Worm (Caenorhabditis elegans) whole organism, late embryonic: Measurements from ENCODE around the gene nhr-286.

Experiments
- C08G9.2 ChIP-seq: sonication (generic microtip); optimal IDR thresholded peaks from 2 replicates; lab custom pipeline; 2016; ENCODE audit warnings: mild to moderate bottlenecking, missing genetic modification characterization, moderate library complexity, missing compliant biosample characterization
- K09A11.1 ChIP-seq: sonication (generic microtip); optimal IDR thresholded peaks from 2 replicates; lab custom pipeline; 2017; ENCODE audit warnings: antibody characterized with exemption, mild to moderate bottlenecking, missing genetic modification characterization, missing compliant biosample characterization; ENCODE audit not compliant: insufficient read depth
- T23F11.4 ChIP-seq: fragments of 200-800 bp; sonication (Bioruptor generic); optimal IDR thresholded peaks from 2 replicates; lab custom pipeline; 2018; ENCODE audit warnings: mild to moderate bottlenecking, missing genetic modification characterization, missing compliant biosample characterization
- Y22D7AL.16 ChIP-seq: sonication (generic microtip); optimal IDR thresholded peaks from 2 replicates; lab custom pipeline; 2016; ENCODE audit warnings: missing genetic modification characterization, missing compliant biosample characterization
- ahr-1 ChIP-seq: sonication (generic microtip); optimal IDR thresholded peaks from 2 replicates; lab custom pipeline; 2016; ENCODE audit warnings: missing genetic modification characterization, missing compliant biosample characterization
- ama-1 ChIP-seq: fragments of 150-350 bp; optimal IDR thresholded peaks from 2 replicates; lab custom pipeline; 2014
- ceh-14 ChIP-seq: sonication (generic microtip); optimal IDR thresholded peaks from 2 replicates; lab custom pipeline; 2016; ENCODE audit warnings: missing genotype, missing genetic modification characterization, missing compliant biosample characterization
- ceh-18 ChIP-seq: sonication (generic microtip); optimal IDR thresholded peaks from 2 replicates; lab custom pipeline; 2016; ENCODE audit warnings: missing genetic modification characterization, missing compliant biosample characterization
- ceh-19 ChIP-seq: fragments of 200-800 bp; sonication (Bioruptor generic); optimal IDR thresholded peaks from 2 replicates; lab custom pipeline; 2018; ENCODE audit warnings: mild to moderate bottlenecking, missing genetic modification characterization, missing compliant biosample characterization
- ceh-2 ChIP-seq: sonication (generic microtip); optimal IDR thresholded peaks from 2 replicates; lab custom pipeline; 2016; ENCODE audit warnings: missing genotype, missing genetic modification characterization, missing compliant biosample characterization
- ceh-24 ChIP-seq: sonication (generic microtip); optimal IDR thresholded peaks from 2 replicates; lab custom pipeline; 2016; ENCODE audit warnings: mild to moderate bottlenecking, missing genetic modification characterization, missing compliant biosample characterization
- ceh-30 ChIP-seq: fragments of 150-350 bp; optimal IDR thresholded peaks from 2 replicates; lab custom pipeline; 2014; ENCODE audit warnings: missing biosample characterization, missing genetic modification characterization
- ceh-31 ChIP-seq: sonication (generic microtip); optimal IDR thresholded peaks from 2 replicates; lab custom pipeline; 2016; ENCODE audit warnings: missing genetic modification characterization, missing compliant biosample characterization
- ceh-34 ChIP-seq: sonication (generic microtip); optimal IDR thresholded peaks from 2 replicates; lab custom pipeline; 2016; ENCODE audit warnings: mild to moderate bottlenecking, missing genetic modification characterization, missing compliant biosample characterization
- ceh-45 ChIP-seq: fragments of 200-800 bp; sonication (Bioruptor generic); IDR thresholded peaks from 2 replicates; pipeline ENCODE4 v1.3.6; 2022; ENCODE audit warnings: missing genetic modification reagents, missing genetic modification characterization, missing compliant biosample characterization
- ceh-48 ChIP-seq: sonication (generic microtip); optimal IDR thresholded peaks from 2 replicates; lab custom pipeline; 2016; ENCODE audit warnings: missing genetic modification characterization, inconsistent platforms, missing compliant biosample characterization
- ceh-6 ChIP-seq: fragments of 200-800 bp; sonication (Bioruptor generic); optimal IDR thresholded peaks from 2 replicates; lab custom pipeline; 2018; ENCODE audit warnings: mild to moderate bottlenecking, missing genetic modification characterization, missing compliant biosample characterization
- ceh-9 ChIP-seq: sonication (generic microtip); optimal IDR thresholded peaks from 2 replicates; lab custom pipeline; 2016; ENCODE audit warnings: mild to moderate bottlenecking, missing genetic modification characterization, inconsistent platforms, missing compliant biosample characterization
- dmd-4 ChIP-seq: sonication (generic microtip); optimal IDR thresholded peaks from 2 replicates; lab custom pipeline; 2016; ENCODE audit warnings: borderline replicate concordance, missing genetic modification characterization, missing compliant biosample characterization
- dve-1 ChIP-seq: sonication (generic microtip); optimal IDR thresholded peaks from 2 replicates; lab custom pipeline; 2017; ENCODE audit warnings: antibody characterized with exemption, mild to moderate bottlenecking, missing genetic modification characterization, missing compliant biosample characterization
- elt-4 ChIP-seq: sonication (generic microtip); optimal IDR thresholded peaks from 2 replicates; lab custom pipeline; 2016; ENCODE audit warnings: missing genetic modification characterization, missing compliant biosample characterization
- ets-4 ChIP-seq: sonication (generic microtip); optimal IDR thresholded peaks from 2 replicates; lab custom pipeline; 2016; ENCODE audit warnings: missing genetic modification characterization, missing compliant biosample characterization
- fax-1 ChIP-seq: sonication (generic microtip); optimal IDR thresholded peaks from 2 replicates; lab custom pipeline; 2016; ENCODE audit warnings: missing genotype, missing genetic modification characterization, missing compliant biosample characterization
- fkh-10 ChIP-seq: fragments of 150-350 bp; optimal IDR thresholded peaks from 2 replicates; lab custom pipeline; 2014; ENCODE audit warnings: missing biosample characterization, missing genetic modification reagents, missing genetic modification characterization
- fkh-6 ChIP-seq: sonication (generic microtip); optimal IDR thresholded peaks from 2 replicates; lab custom pipeline; 2016; ENCODE audit warnings: missing genetic modification characterization, missing compliant biosample characterization
- gmeb-2 ChIP-seq: sonication (generic microtip); optimal IDR thresholded peaks from 2 replicates; lab custom pipeline; 2016; ENCODE audit warnings: missing genetic modification characterization, inconsistent platforms, missing compliant biosample characterization
- hlh-30 ChIP-seq: sonication (generic microtip); optimal IDR thresholded peaks from 2 replicates; lab custom pipeline; 2017; ENCODE audit warnings: antibody characterized with exemption, missing genetic modification characterization, missing compliant biosample characterization; ENCODE audit not compliant: insufficient read depth
- lim-6 ChIP-seq: sonication (generic microtip); optimal IDR thresholded peaks from 2 replicates; lab custom pipeline; 2016; ENCODE audit warnings: missing genetic modification characterization, missing compliant biosample characterization
- lin-11 ChIP-seq: fragments of 200-800 bp; sonication (Bioruptor generic); optimal IDR thresholded peaks from 2 replicates; lab custom pipeline; 2018; ENCODE audit warnings: mild to moderate bottlenecking, missing genetic modification characterization, missing compliant biosample characterization
- madf-2 ChIP-seq: sonication (generic microtip); optimal IDR thresholded peaks from 2 replicates; lab custom pipeline; 2017; ENCODE audit warnings: missing genetic modification characterization, missing compliant biosample characterization
- nhr-232 ChIP-seq: sonication (generic microtip); optimal IDR thresholded peaks from 2 replicates; lab custom pipeline; 2016; ENCODE audit warnings: missing genetic modification characterization, missing compliant biosample characterization
- npax-4 ChIP-seq: sonication (generic microtip); optimal IDR thresholded peaks from 2 replicates; lab custom pipeline; 2016; ENCODE audit warnings: missing genetic modification characterization, missing compliant biosample characterization
- odd-2 ChIP-seq: sonication (generic microtip); optimal IDR thresholded peaks from 2 replicates; lab custom pipeline; 2017; ENCODE audit warnings: antibody characterized with exemption, mild to moderate bottlenecking, missing genetic modification characterization, missing compliant biosample characterization
- pag-3 ChIP-seq: sonication (generic microtip); optimal IDR thresholded peaks from 2 replicates; lab custom pipeline; 2016; ENCODE audit warnings: missing compliant biosample characterization, missing genetic modification characterization, borderline replicate concordance
- pat-9 ChIP-seq: fragments of 200-800 bp; sonication (Bioruptor generic); optimal IDR thresholded peaks from 2 replicates; lab custom pipeline; 2018; ENCODE audit warnings: mild to moderate bottlenecking, missing genetic modification characterization, moderate library complexity, missing compliant biosample characterization
- pax-1 ChIP-seq: fragments of 150-350 bp; optimal IDR thresholded peaks from 2 replicates; lab custom pipeline; 2014; ENCODE audit warnings: missing biosample characterization, missing genetic modification characterization
- pha-2 ChIP-seq: sonication (generic microtip); optimal IDR thresholded peaks from 2 replicates; lab custom pipeline; 2017; ENCODE audit warnings: mild to moderate bottlenecking, missing genetic modification characterization, missing compliant biosample characterization
- pha-4 ChIP-seq: fragments of 150-350 bp; optimal IDR thresholded peaks from 2 replicates; lab custom pipeline; 2018; ENCODE audit warnings: missing biosample characterization, missing genetic modification reagents, missing genetic modification characterization
- pqm-1 ChIP-seq: sonication (generic microtip); optimal IDR thresholded peaks from 2 replicates; lab custom pipeline; 2016; ENCODE audit warnings: missing genetic modification characterization, missing compliant biosample characterization
- ref-2 ChIP-seq: sonication (generic microtip); optimal IDR thresholded peaks from 2 replicates; lab custom pipeline; 2016; ENCODE audit warnings: missing genetic modification characterization, missing compliant biosample characterization
- sdc-2 ChIP-seq: sonication (generic microtip); optimal IDR thresholded peaks from 2 replicates; lab custom pipeline; 2016; ENCODE audit warnings: missing genotype, missing genetic modification characterization, missing compliant biosample characterization
- sox-2 ChIP-seq: fragments of 200-800 bp; sonication (Bioruptor generic); IDR thresholded peaks from 2 replicates; pipeline ENCODE4 v1.3.6; 2022; ENCODE audit warnings: missing genetic modification reagents, missing genetic modification characterization, missing compliant biosample characterization
- sox-4 ChIP-seq: sonication (generic microtip); optimal IDR thresholded peaks from 2 replicates; lab custom pipeline; 2017; ENCODE audit warnings: mild to moderate bottlenecking, missing genetic modification characterization, inconsistent platforms, missing compliant biosample characterization
- tbx-7 ChIP-seq: sonication (generic microtip); optimal IDR thresholded peaks from 2 replicates; lab custom pipeline; 2016; ENCODE audit warnings: missing genotype, missing genetic modification characterization, missing compliant biosample characterization
- ttx-3 ChIP-seq: sonication (generic microtip); optimal IDR thresholded peaks from 2 replicates; lab custom pipeline; 2016; ENCODE audit warnings: missing genetic modification reagents, missing genetic modification characterization, missing compliant biosample characterization
- unc-42 ChIP-seq: sonication (generic microtip); optimal IDR thresholded peaks from 2 replicates; lab custom pipeline; 2016; ENCODE audit warnings: missing genotype, missing genetic modification characterization, missing compliant biosample characterization
- unc-86 ChIP-seq: sonication (generic microtip); optimal IDR thresholded peaks from 2 replicates; lab custom pipeline; 2016; ENCODE audit warnings: missing genetic modification characterization, missing compliant biosample characterization

The nhr-286 gene

ce11 chrV:7060396-7060795, 31.0 kb downstream of the nhr-286 start, which contains the start of the genes Y57E12AL.6 and Y57E12AL.1 (continued):
- TF ChIP-seq gmeb-2: peak; percentile 31
- TF ChIP-seq npax-4 (tag; lab: Kevin White, UChicago): peak; percentile 55
- peak; percentile 18; the same call in 1 of the 2 replicates for TF ChIP-seq sox-2
- peak; percentile 28 for TF ChIP-seq unc-42
- TF ChIP-seq fax-1 (tag; lab: Kevin White, UChicago): peak; percentile 39
- TF ChIP-seq tbx-7 (tag; lab: Kevin White, UChicago): no peak
- TF ChIP-seq ceh-6 (GFP tag; lab: Kevin White, UChicago): peak; percentile 56
- peak; percentile 67 for TF ChIP-seq ceh-31 (tag; lab: Kevin White, UChicago)
- TF ChIP-seq hlh-30 (tag; lab: Kevin White, UChicago): peak; percentile 88
- no peak for TF ChIP-seq pat-9 (tag; lab: Kevin White, UChicago)
- TF ChIP-seq nhr-232 (tag; lab: Kevin White, UChicago): peak; percentile 63
- no peak for TF ChIP-seq ahr-1 (tag; lab: Kevin White, UChicago)
- TF ChIP-seq ttx-3 (tag; lab: Kevin White, UChicago): peak; percentile 69
- peak; percentile 31 for TF ChIP-seq fkh-6 (tag; lab: Kevin White, UChicago)
- TF ChIP-seq ets-4 (tag; lab: Kevin White, UChicago): peak; percentile 24
- no peak for TF ChIP-seq ceh-9
- TF ChIP-seq fkh-10 (GFP tag; lab: Kevin White, UChicago): no peak
- no peak for TF ChIP-seq T23F11.4
- no peak for TF ChIP-seq pha-4 (tag; lab: Kevin White, UChicago)
- peak; percentile 74 for TF ChIP-seq dve-1 (tag; lab: Kevin White, UChicago)
- no peak for TF ChIP-seq pag-3 (tag; lab: Kevin White, UChicago)
- peak; percentile 51 for TF ChIP-seq lin-11 (tag; lab: Kevin White, UChicago)
- no peak for TF ChIP-seq ceh-24 (tag; lab: Kevin White, UChicago)
- no peak for TF ChIP-seq K09A11.1 (tag; lab: Kevin White, UChicago)
- peak; percentile 40 for TF ChIP-seq ref-2 (tag; lab: Kevin White, UChicago)
- TF ChIP-seq ceh-45 (GFP tag; lab: Robert Waterston, UW): no peak
- TF ChIP-seq odd-2 (tag; lab: Kevin White, UChicago): peak; percentile 34
- peak; percentile 64 for TF ChIP-seq ceh-48 (tag; lab: Kevin White, UChicago)
- peak; percentile 48 for TF ChIP-seq ceh-19 (GFP tag; lab: Kevin White, UChicago)
- no peak for TF ChIP-seq C08G9.2 (tag; lab: Kevin White, UChicago)
- TF ChIP-seq Y22D7AL.16: peak; percentile 53
- peak; percentile 60 for TF ChIP-seq ceh-34 (tag; lab: Kevin White, UChicago)
- no peak for TF ChIP-seq ceh-30 (tag; lab: Kevin White, UChicago)
- peak; percentile 85 for TF ChIP-seq ceh-14 (tag; lab: Kevin White, UChicago)
- peak; percentile 62 for TF ChIP-seq sdc-2 (tag; lab: Kevin White, UChicago)
- peak; percentile 19 for TF ChIP-seq ceh-2 (tag; lab: Kevin White, UChicago)
- no peak for TF ChIP-seq pqm-1 (tag; lab: Kevin White, UChicago)
- peak; percentile 62 for TF ChIP-seq madf-2
- TF ChIP-seq sox-4 (tag; lab: Kevin White, UChicago): peak; percentile 41
- no peak for TF ChIP-seq elt-4
- no peak for TF ChIP-seq dmd-4 (tag; lab: Kevin White, UChicago)
- peak; percentile 44 for TF ChIP-seq pha-2 (tag; lab: Kevin White, UChicago)
- TF ChIP-seq lim-6 (tag; lab: Kevin White, UChicago): no peak
- TF ChIP-seq pax-1 (tag; lab: Kevin White, UChicago): no peak
- peak; percentile 72 for TF ChIP-seq ceh-18 (tag; lab: Kevin White, UChicago)
- TF ChIP-seq unc-86 (tag; lab: Kevin White, UChicago): peak; percentile 65
- TF ChIP-seq ama-1: no peak
- TF ChIP-seq, all 69 proteins: peak for 44
